Fruit fly (Drosophila melanogaster) whole organism, prepupa: ENCODE data around the gene Reg-2.
A peak's percentile ranks its signal among the peaks of the same experiment; 100 is the strongest.

ENCODE experiments used
- Blimp-1 ChIP-seq: fragments of 200-800 bp; sonication (Bioruptor generic); optimal IDR thresholded peaks from 3 replicates; lab custom pipeline; 2017; ENCODE audit warnings: missing biosample characterization, missing genetic modification characterization, mild to moderate bottlenecking, moderate library complexity, missing genetic modification reagents
- CG11294 ChIP-seq: fragments of 200-800 bp; sonication (Bioruptor generic); IDR thresholded peaks from 2 replicates; pipeline ENCODE4 v1.3.6; 2022; ENCODE audit warnings: missing biosample characterization, missing genetic modification characterization
- CG11762 ChIP-seq: fragments of 200-800 bp; sonication (Bioruptor generic); optimal IDR thresholded peaks from 3 replicates; lab custom pipeline; 2016; ENCODE audit warnings: missing biosample characterization, missing genetic modification characterization; ENCODE audit not compliant: insufficient read depth
- CG16779 ChIP-seq: fragments of 200-800 bp; sonication (Bioruptor generic); optimal IDR thresholded peaks from 3 replicates; lab custom pipeline; 2017; ENCODE audit warnings: missing biosample characterization, mild to moderate bottlenecking, missing genetic modification characterization
- CG3032 ChIP-seq: fragments of 200-800 bp; optimal IDR thresholded peaks from 2 replicates; lab custom pipeline; 2019; ENCODE audit warnings: missing biosample characterization, mild to moderate bottlenecking, missing genetic modification characterization, moderate library complexity
- CG3919 ChIP-seq: fragments of 200-800 bp; sonication (Bioruptor generic); optimal IDR thresholded peaks from 3 replicates; lab custom pipeline; 2016; ENCODE audit warnings: missing biosample characterization, missing genetic modification characterization
- CG4318 ChIP-seq: fragments of 200-800 bp; sonication (Bioruptor generic); optimal IDR thresholded peaks from 3 replicates; lab custom pipeline; 2017; ENCODE audit warnings: missing biosample characterization, mild to moderate bottlenecking, missing genetic modification characterization
- CG6163 ChIP-seq: fragments of 200-800 bp; sonication (Bioruptor generic); IDR thresholded peaks from 3 replicates; pipeline ENCODE4 v1.3.6; 2022; ENCODE audit warnings: missing biosample characterization, missing genetic modification characterization
- CG6276 ChIP-seq: fragments of 200-800 bp; sonication (Bioruptor generic); optimal IDR thresholded peaks from 2 replicates; lab custom pipeline; 2017; ENCODE audit warnings: missing biosample characterization, mild to moderate bottlenecking, missing genetic modification characterization
- CG6808 ChIP-seq: fragments of 200-800 bp; sonication (Bioruptor generic); optimal IDR thresholded peaks from 3 replicates; lab custom pipeline; 2017; ENCODE audit warnings: missing biosample characterization, missing genetic modification characterization, mild to moderate bottlenecking, moderate library complexity, missing genetic modification reagents
- CG6854 ChIP-seq: fragments of 200-800 bp; sonication (Bioruptor generic); optimal IDR thresholded peaks from 2 replicates; lab custom pipeline; 2017; ENCODE audit warnings: missing biosample characterization, mild to moderate bottlenecking, missing genetic modification characterization
- CG8119 ChIP-seq: fragments of 200-800 bp; sonication (Bioruptor generic); IDR thresholded peaks from 3 replicates; pipeline ENCODE4 v1.3.6; 2022; ENCODE audit warnings: missing biosample characterization, missing genetic modification characterization
- CG8632 ChIP-seq: fragments of 200-800 bp; sonication (Bioruptor generic); optimal IDR thresholded peaks from 3 replicates; lab custom pipeline; 2016; ENCODE audit warnings: missing biosample characterization, missing genetic modification characterization
- CG9139 ChIP-seq: fragments of 200-800 bp; sonication (Bioruptor generic); optimal IDR thresholded peaks from 3 replicates; lab custom pipeline; 2017; ENCODE audit warnings: missing biosample characterization, mild to moderate bottlenecking, missing genetic modification characterization
- Eip78C ChIP-seq: fragments of 200-800 bp; sonication (Bioruptor generic); peaks from one replicate; lab custom pipeline; 2016; ENCODE audit warnings: missing biosample characterization, missing genetic modification characterization
- Ets21C ChIP-seq: fragments of 200-800 bp; sonication (Bioruptor generic); optimal IDR thresholded peaks from 3 replicates; lab custom pipeline; 2016; ENCODE audit warnings: missing biosample characterization, missing genetic modification characterization
- Ets96B ChIP-seq: fragments of 200-800 bp; optimal IDR thresholded peaks from 2 replicates; lab custom pipeline; 2019; ENCODE audit warnings: missing biosample characterization, mild to moderate bottlenecking, missing genetic modification characterization, moderate library complexity
- Gug ChIP-seq: fragments of 200-800 bp; sonication (Bioruptor generic); IDR thresholded peaks from 2 replicates; pipeline ENCODE4 v1.3.6; 2022; ENCODE audit warnings: missing biosample characterization, missing genetic modification characterization
- Hr38 ChIP-seq: sonication (Bioruptor generic); optimal IDR thresholded peaks from 2 replicates; lab custom pipeline; 2016; ENCODE audit warnings: missing biosample characterization, missing genetic modification characterization
- Hr39 ChIP-seq: fragments of 200-800 bp; sonication (Bioruptor generic); optimal IDR thresholded peaks from 2 replicates; lab custom pipeline; 2016; ENCODE audit warnings: missing biosample characterization, missing genetic modification characterization
- Hr4 ChIP-seq: fragments of 200-800 bp; sonication (Bioruptor generic); optimal IDR thresholded peaks from 3 replicates; lab custom pipeline; 2016; ENCODE audit warnings: missing biosample characterization, missing genetic modification characterization
- Lpt ChIP-seq: fragments of 200-800 bp; sonication (Bioruptor generic); optimal IDR thresholded peaks from 3 replicates; lab custom pipeline; 2016; ENCODE audit warnings: missing biosample characterization, missing genetic modification characterization
- Met ChIP-seq: fragments of 200-800 bp; sonication (Bioruptor generic); optimal IDR thresholded peaks from 3 replicates; lab custom pipeline; 2016; ENCODE audit warnings: missing biosample characterization, missing genetic modification characterization
- OdsH ChIP-seq: fragments of 200-800 bp; sonication (Bioruptor generic); optimal IDR thresholded peaks from 3 replicates; lab custom pipeline; 2016; ENCODE audit warnings: missing biosample characterization, missing genetic modification characterization
- Sox102F ChIP-seq: fragments of 200-800 bp; sonication (Bioruptor generic); optimal IDR thresholded peaks from 2 replicates; lab custom pipeline; 2016; ENCODE audit warnings: missing biosample characterization, mild to moderate bottlenecking, missing genetic modification characterization
- Sox14 ChIP-seq: fragments of 200-800 bp; sonication (Bioruptor generic); optimal IDR thresholded peaks from 3 replicates; lab custom pipeline; 2016; ENCODE audit warnings: missing biosample characterization, missing genetic modification characterization
- Sox15 ChIP-seq: fragments of 200-800 bp; sonication (Bioruptor generic); optimal IDR thresholded peaks from 3 replicates; lab custom pipeline; 2016; ENCODE audit warnings: missing biosample characterization, missing genetic modification characterization
- achi ChIP-seq: fragments of 200-800 bp; sonication (Bioruptor generic); optimal IDR thresholded peaks from 3 replicates; lab custom pipeline; 2016; ENCODE audit warnings: missing biosample characterization, missing genetic modification characterization
- acj6 ChIP-seq: fragments of 200-800 bp; sonication (Bioruptor generic); optimal IDR thresholded peaks from 3 replicates; lab custom pipeline; 2016; ENCODE audit warnings: missing biosample characterization, missing genetic modification characterization
- dac ChIP-seq: fragments of 200-800 bp; sonication (Bioruptor generic); optimal IDR thresholded peaks from 2 replicates; lab custom pipeline; 2017; ENCODE audit warnings: missing biosample characterization, mild to moderate bottlenecking, missing genetic modification characterization
- dsx ChIP-seq: fragments of 200-800 bp; optimal IDR thresholded peaks from 3 replicates; lab custom pipeline; 2019; ENCODE audit warnings: missing biosample characterization, mild to moderate bottlenecking, missing genetic modification characterization, moderate library complexity; ENCODE audit not compliant: poor library complexity, severe bottlenecking
- eg ChIP-seq: fragments of 200-800 bp; sonication (Bioruptor generic); IDR thresholded peaks from 3 replicates; pipeline ENCODE4 v1.3.6; 2022; ENCODE audit warnings: missing biosample characterization, missing genetic modification characterization
- esn ChIP-seq: fragments of 200-800 bp; sonication (Bioruptor generic); optimal IDR thresholded peaks from 2 replicates; lab custom pipeline; 2016; ENCODE audit warnings: missing biosample characterization, mild to moderate bottlenecking, missing genetic modification characterization, moderate library complexity
- fd59A ChIP-seq: fragments of 200-800 bp; sonication (Bioruptor generic); optimal IDR thresholded peaks from 2 replicates; lab custom pipeline; 2017; ENCODE audit warnings: missing biosample characterization, mild to moderate bottlenecking, missing genetic modification characterization, missing genetic modification reagents
- fkh ChIP-seq: fragments of 200-800 bp; sonication (Bioruptor generic); optimal IDR thresholded peaks from 3 replicates; lab custom pipeline; 2017; ENCODE audit warnings: missing biosample characterization, mild to moderate bottlenecking, missing genetic modification characterization, moderate library complexity
- lz ChIP-seq: fragments of 200-800 bp; sonication (Bioruptor generic); optimal IDR thresholded peaks from 3 replicates; lab custom pipeline; 2016; ENCODE audit warnings: missing biosample characterization, missing genetic modification characterization
- net ChIP-seq: fragments of 200-800 bp; sonication (Bioruptor generic); optimal IDR thresholded peaks from 3 replicates; lab custom pipeline; 2016; ENCODE audit warnings: missing biosample characterization, missing genetic modification characterization
- pdm3 ChIP-seq: fragments of 200-800 bp; sonication (Bioruptor generic); optimal IDR thresholded peaks from 3 replicates; lab custom pipeline; 2016; ENCODE audit warnings: missing biosample characterization, missing genetic modification characterization
- salr ChIP-seq, 2 experiments: fragments of 200-800 bp; sonication (Bioruptor generic); optimal IDR thresholded peaks; 3 replicates each; lab custom pipeline; 2016 to 2018; ENCODE audit warnings: missing biosample characterization in 2 of 2, missing genetic modification characterization in 2 of 2, mild to moderate bottlenecking in 1 of 2
- ss ChIP-seq, 2 experiments: fragments of 200-800 bp; sonication (Bioruptor generic); optimal IDR thresholded peaks; 2 replicates in 1 of 2; 3 replicates in 1 of 2; lab custom pipeline; 2017 to 2018; ENCODE audit warnings: mild to moderate bottlenecking in 2 of 2, missing biosample characterization in 2 of 2, missing genetic modification characterization in 2 of 2, moderate library complexity in 1 of 2
- vri ChIP-seq: fragments of 200-800 bp; sonication (Bioruptor generic); optimal IDR thresholded peaks from 3 replicates; lab custom pipeline; 2016; ENCODE audit warnings: missing biosample characterization, mild to moderate bottlenecking, missing genetic modification characterization

Reg-2 gene

dm6 chr3L:608362-608761, 2.0 kb upstream of the Reg-2 start (continued):
- TF ChIP-seq Ets96B (peak; percentile 61), dac (peak; percentile 70), net (GFP tag; lab: Kevin White, UChicago) (peak; percentile 73), Lpt (GFP tag; lab: Kevin White, UChicago) (peak; percentile 8), Met (peak; percentile 93), CG6163 (GFP tag; lab: Robert Waterston, UW) (peak; percentile 76; the same call in 2 of the 3 replicates), lz (GFP tag; lab: Kevin White, UChicago) (peak; percentile 89), CG6276 (GFP tag; lab: Kevin White, UChicago) (peak; percentile 78)

DNA sequence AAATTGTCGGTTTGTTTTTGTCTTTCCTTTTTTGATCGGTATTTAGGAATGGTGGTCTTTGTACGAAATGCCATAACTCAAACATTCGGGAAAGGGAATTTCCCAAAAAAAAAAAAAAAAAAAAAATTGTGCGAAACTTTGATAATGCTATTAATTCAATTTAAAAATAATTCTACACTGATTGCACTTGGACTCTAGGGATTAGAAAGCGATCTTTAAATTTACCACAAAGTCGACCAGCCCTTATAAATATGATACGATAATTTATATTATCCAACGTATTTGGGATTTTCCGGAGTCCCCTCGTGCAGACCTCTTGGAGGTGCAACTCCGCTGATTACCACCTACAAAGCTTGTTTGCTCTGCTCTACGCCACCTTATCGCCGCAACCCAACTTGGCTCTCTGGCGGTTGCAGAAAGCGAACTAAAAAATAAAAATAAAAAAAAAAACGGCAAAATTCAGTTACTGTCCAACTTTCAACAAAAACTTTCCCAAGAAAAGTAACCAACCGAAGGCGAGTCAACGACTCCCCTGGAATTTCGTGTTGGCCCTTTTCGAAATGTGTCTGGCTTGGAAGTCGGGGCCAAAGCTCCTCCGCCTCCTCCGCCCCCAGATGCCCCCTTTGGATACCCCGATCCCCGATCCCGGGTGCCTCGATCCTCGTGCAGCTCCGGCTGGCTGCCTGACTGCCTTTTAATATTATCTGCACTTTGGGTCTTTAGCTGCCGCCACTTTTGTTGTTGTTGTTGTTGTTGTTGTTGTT, 1.4 kb upstream of the Reg-2 start:
- TF ChIP-seq CG6276 (GFP tag; lab: Kevin White, UChicago) (no peak), CG3919 (GFP tag; lab: Kevin White, UChicago) (no peak), Eip78C (GFP tag; lab: Kevin White, UChicago) (peak; percentile 64), achi (GFP tag; lab: Kevin White, UChicago) (no peak), CG6808 (GFP tag; lab: Kevin White, UChicago) (no peak), Gug (no peak), OdsH (GFP tag; lab: Kevin White, UChicago) (no peak), CG3032 (tag; lab: Kevin White, UChicago) (no peak), CG11294 (0 out of 2 replicates have a peak, but pooled peaks have one; percentile 9), CG6163 (GFP tag; lab: Robert Waterston, UW) (no peak), CG8632 (GFP tag; lab: Kevin White, UChicago) (no peak)

DNA sequence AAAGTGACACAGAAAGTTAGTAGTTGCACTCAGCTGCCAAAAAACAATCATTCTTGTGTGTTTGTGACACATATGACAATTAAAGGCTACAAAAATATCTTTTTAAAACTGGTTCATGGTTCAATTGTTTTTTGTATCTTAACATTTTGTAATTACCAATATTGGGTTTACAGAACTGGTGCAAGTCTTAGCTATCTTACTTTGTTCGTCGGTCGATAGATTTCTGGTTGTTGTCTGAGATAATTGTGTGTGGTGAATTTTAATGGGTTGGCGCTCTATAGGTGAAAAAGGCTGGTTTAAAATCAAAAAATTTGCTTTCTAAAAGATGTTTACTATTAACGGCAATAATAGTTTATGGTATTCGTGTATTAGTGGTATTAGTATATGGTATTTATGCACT, 1.7 kb downstream of the Reg-2 start:
- no peak for TF ChIP-seq acj6
- TF ChIP-seq dsx (GFP tag; lab: Kevin White, UChicago): peak; percentile 89
- TF ChIP-seq, all 60 proteins: peak for 1

DNA sequence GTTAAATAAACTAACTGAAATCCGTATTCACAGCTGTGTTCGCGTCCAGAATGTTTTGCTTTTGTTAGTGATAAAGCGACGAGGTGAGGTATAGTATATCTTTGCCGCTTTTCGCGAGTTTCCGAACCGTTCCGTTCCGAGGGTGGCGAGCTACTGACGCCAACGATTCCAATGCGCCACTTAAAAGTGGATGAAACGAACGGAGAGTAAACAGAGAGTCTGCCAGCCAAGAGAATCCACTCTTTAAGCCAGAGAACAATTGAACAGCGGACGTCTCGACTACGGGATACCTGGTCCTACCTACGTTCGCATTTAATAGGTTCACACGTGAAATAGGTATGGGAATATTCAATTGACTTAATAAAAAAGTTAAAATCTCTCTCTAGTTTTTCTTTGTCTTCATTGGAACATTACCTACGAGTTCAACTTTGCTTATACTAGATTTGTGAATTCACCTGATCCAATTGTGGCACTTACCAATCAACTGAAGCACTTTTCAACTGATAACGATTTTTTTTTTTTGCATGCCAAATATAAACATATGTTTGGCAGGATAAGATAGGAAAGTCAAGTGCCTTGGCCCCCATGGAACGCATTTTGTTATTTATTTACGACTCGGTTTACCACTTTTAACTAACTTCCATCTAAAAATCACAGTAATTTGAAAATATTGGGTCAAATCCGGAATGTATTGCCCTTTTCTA, 2.4 kb downstream of the Reg-2 start, which contains the start of gene CG13893:
CG13893 (minus strand) TSS at position 162 of the 704 bp plus-strand sequence.
- no peak for TF ChIP-seq achi (GFP tag; lab: Kevin White, UChicago)
- TF ChIP-seq lz (GFP tag; lab: Kevin White, UChicago): no peak
- peak; percentile 16 for TF ChIP-seq CG6808 (GFP tag; lab: Kevin White, UChicago)
- TF ChIP-seq CG9139 (GFP tag; lab: Kevin White, UChicago): peak; percentile 35
- peak; percentile 54 to 74 for TF ChIP-seq ss (GFP tag; optimal IDR thresholded peaks at IDR 0.05; lab: Kevin White, UChicago)
- no peak for TF ChIP-seq CG11762 (GFP tag; lab: Kevin White, UChicago)
- TF ChIP-seq Sox15 (GFP tag; lab: Kevin White, UChicago): no peak
- peak; percentile 34 for TF ChIP-seq CG16779 (tag; lab: Kevin White, UChicago)
- TF ChIP-seq CG8632 (GFP tag; lab: Kevin White, UChicago): peak; percentile 1
- TF ChIP-seq Sox14 (GFP tag; lab: Kevin White, UChicago): no peak
- TF ChIP-seq eg: peak; percentile 39; the same call in 2 of the 3 replicates
- TF ChIP-seq CG6276 (GFP tag; lab: Kevin White, UChicago): peak; percentile 36
- no peak for TF ChIP-seq Hr39 (GFP tag; lab: Kevin White, UChicago)
- peak; percentile 37 for TF ChIP-seq CG6854 (GFP tag; lab: Kevin White, UChicago)
- no peak for TF ChIP-seq salr (GFP tag; optimal IDR thresholded peaks at IDR 0.05; lab: Kevin White, UChicago)
- peak; percentile 85 for TF ChIP-seq Eip78C (GFP tag; lab: Kevin White, UChicago)
- peak; percentile 25 for TF ChIP-seq vri (GFP tag; lab: Kevin White, UChicago)
- TF ChIP-seq Sox102F: no peak
- no peak for TF ChIP-seq Ets21C
- 0 out of 2 replicates have a peak, but pooled peaks have one; percentile 11 for TF ChIP-seq Gug
- no peak for TF ChIP-seq Hr4 (GFP tag; lab: Kevin White, UChicago)
- peak; percentile 48 for TF ChIP-seq CG3919 (GFP tag; lab: Kevin White, UChicago)
- TF ChIP-seq pdm3 (GFP tag; lab: Kevin White, UChicago): no peak
- TF ChIP-seq CG4318 (GFP tag; lab: Kevin White, UChicago): no peak
- no peak for TF ChIP-seq Blimp-1 (GFP tag; lab: Kevin White, UChicago)
- peak; percentile 5 for TF ChIP-seq esn (GFP tag; lab: Kevin White, UChicago)
- TF ChIP-seq Ets96B: no peak
- peak; percentile 57 for TF ChIP-seq CG8119 (GFP tag; lab: Robert Waterston, UW)
- peak; percentile 96 for TF ChIP-seq fkh
- no peak for TF ChIP-seq Hr38 (GFP tag; lab: Kevin White, UChicago)
- TF ChIP-seq fd59A: no peak
- TF ChIP-seq dsx (GFP tag; lab: Kevin White, UChicago): peak; percentile 53
